Worm (Caenorhabditis elegans) whole organism, L4 larva: ENCODE data around the gene srsx-3.

Experiments used
- R02D3.7 ChIP-seq: fragments of 150-350 bp; sonication (generic microtip); optimal IDR thresholded peaks from 3 replicates; lab custom pipeline; 2014; ENCODE audit warnings: missing biosample characterization, missing genetic modification characterization
- daf-12 ChIP-seq: fragments of 150-350 bp; optimal IDR thresholded peaks from 2 replicates; lab custom pipeline; 2014; ENCODE audit warnings: missing biosample characterization, missing genetic modification reagents, missing genetic modification characterization
- daf-19 ChIP-seq: fragments of 200-800 bp; sonication (Bioruptor generic); conservative IDR thresholded peaks from 2 replicates; pipeline ENCODE4 v1.3.6; 2022; ENCODE audit warnings: missing genetic modification characterization, missing compliant biosample characterization
- lin-38 ChIP-seq: fragments of 200-800 bp; sonication (Bioruptor generic); IDR thresholded peaks from 2 replicates; pipeline ENCODE4 v1.3.6; 2022; ENCODE audit warnings: missing genetic modification reagents, missing genetic modification characterization, missing compliant biosample characterization
- nhr-6 ChIP-seq: fragments of 150-350 bp; optimal IDR thresholded peaks from 2 replicates; lab custom pipeline; 2014; ENCODE audit warnings: missing biosample characterization, missing genetic modification characterization
- nhr-77 ChIP-seq: fragments of 150-350 bp; optimal IDR thresholded peaks from 2 replicates; lab custom pipeline; 2014; ENCODE audit warnings: missing biosample characterization, missing genetic modification characterization
- pha-4 ChIP-seq, 2 experiments: fragments of 150-350 bp in 1 of 2; fragments of 200-800 bp in 1 of 2; sonication (Bioruptor generic) in 1 of 2; IDR thresholded peaks in 1 of 2; optimal IDR thresholded peaks in 1 of 2; 2 replicates each; pipeline versions ENCODE4 v1.3.6 to Lab custom; 2014 to 2022; ENCODE audit warnings: missing genetic modification characterization in 2 of 2, missing genetic modification reagents in 2 of 2, missing biosample characterization in 1 of 2, missing compliant biosample characterization in 1 of 2
- pqm-1 ChIP-seq: sonication (generic microtip); optimal IDR thresholded peaks from 2 replicates; lab custom pipeline; 2017; ENCODE audit warnings: missing biosample characterization, missing genetic modification characterization
- snpc-4 ChIP-seq: fragments of 150-350 bp; optimal IDR thresholded peaks from 2 replicates; lab custom pipeline; 2014; ENCODE audit warnings: missing biosample characterization, missing genetic modification characterization
- zag-1 ChIP-seq: fragments of 150-350 bp; optimal IDR thresholded peaks from 2 replicates; lab custom pipeline; 2014; ENCODE audit warnings: missing biosample characterization, missing genetic modification characterization
- ztf-11 ChIP-seq: fragments of 150-350 bp; optimal IDR thresholded peaks from 2 replicates; lab custom pipeline; 2014; ENCODE audit warnings: missing biosample characterization, missing genetic modification characterization

ce11 chrV:7955168-7955567 lies 18.1 kb upstream of the srsx-3 start, which contains the start of gene F26D11.12:
- TF ChIP-seq daf-19 (GFP tag; lab: Robert Waterston, UW) (no peak), R02D3.7 (tag; lab: Kevin White, UChicago) (no peak), pha-4 (GFP tag; IDR thresholded peaks at IDR 0.05; lab: Robert Waterston, UW) (no peak), pha-4 (tag; optimal IDR thresholded peaks at IDR 0.05; lab: Kevin White, UChicago) (no peak), pqm-1 (peak; percentile 50), snpc-4 (tag; lab: Kevin White, UChicago) (no peak), zag-1 (tag; lab: Kevin White, UChicago) (no peak), ztf-11 (no peak), nhr-6 (tag; lab: Kevin White, UChicago) (no peak), lin-38 (GFP tag; lab: Robert Waterston, UW) (no peak), daf-12 (tag; lab: Kevin White, UChicago) (no peak), nhr-77 (tag; lab: Kevin White, UChicago) (no peak)
